Fruit fly (Drosophila melanogaster) whole organism, embryonic: ENCODE results near the gene CG11980.

Experiments used
- B-H2 ChIP-seq: fragments of 200-800 bp; sonication (Bioruptor generic); optimal IDR thresholded peaks from 2 replicates; lab custom pipeline; 2018; ENCODE audit warnings: missing biosample characterization, mild to moderate bottlenecking, missing genetic modification characterization
- BtbVII ChIP-seq: fragments of 200-800 bp; sonication (Bioruptor generic); optimal IDR thresholded peaks from 3 replicates; lab custom pipeline; 2017; ENCODE audit warnings: missing biosample characterization, mild to moderate bottlenecking, missing genetic modification characterization
- CG10147 ChIP-seq: fragments of 200-800 bp; sonication (Bioruptor generic); optimal IDR thresholded peaks from 2 replicates; lab custom pipeline; 2019; ENCODE audit warnings: missing biosample characterization, mild to moderate bottlenecking, missing genetic modification characterization, moderate library complexity
- CG10565 ChIP-seq: fragments of 200-800 bp; sonication (Bioruptor generic); optimal IDR thresholded peaks from 3 replicates; lab custom pipeline; 2016; ENCODE audit warnings: missing biosample characterization, mild to moderate bottlenecking, missing genetic modification characterization
- CG10654 ChIP-seq: fragments of 200-800 bp; sonication (Bioruptor generic); optimal IDR thresholded peaks from 2 replicates; lab custom pipeline; 2016; ENCODE audit warnings: missing biosample characterization, missing genetic modification characterization
- CG11085 ChIP-seq: fragments of 200-800 bp; sonication (Bioruptor generic); IDR thresholded peaks from 2 replicates; pipeline ENCODE4 v1.3.6; 2022; ENCODE audit warnings: missing biosample characterization, missing genetic modification characterization
- CG12071 ChIP-seq: fragments of 200-800 bp; sonication (Bioruptor generic); optimal IDR thresholded peaks from 3 replicates; lab custom pipeline; 2018; ENCODE audit warnings: missing biosample characterization, mild to moderate bottlenecking, missing genetic modification characterization
- CG15011 ChIP-seq: fragments of 200-800 bp; sonication (Bioruptor generic); optimal IDR thresholded peaks from 3 replicates; lab custom pipeline; 2018; ENCODE audit warnings: missing biosample characterization, mild to moderate bottlenecking, missing genetic modification characterization
- CG1529 ChIP-seq: fragments of 200-800 bp; sonication (Bioruptor generic); optimal IDR thresholded peaks from 3 replicates; lab custom pipeline; 2018; ENCODE audit warnings: missing biosample characterization, missing genetic modification characterization
- CG18764 ChIP-seq: fragments of 200-800 bp; sonication (Bioruptor generic); optimal IDR thresholded peaks from 3 replicates; lab custom pipeline; 2016; ENCODE audit warnings: missing biosample characterization, missing genetic modification characterization
- CG2129 ChIP-seq: fragments of 200-800 bp; sonication (Bioruptor generic); IDR thresholded peaks from 2 replicates; pipeline ENCODE4 v1.3.6; 2022; ENCODE audit warnings: missing biosample characterization, missing genetic modification characterization; ENCODE audit not compliant: partially characterized antibody
- CG2712 ChIP-seq: fragments of 200-800 bp; optimal IDR thresholded peaks from 3 replicates; lab custom pipeline; 2019; ENCODE audit warnings: missing biosample characterization, mild to moderate bottlenecking, missing genetic modification characterization, moderate library complexity
- CG2875 ChIP-seq: fragments of 200-800 bp; sonication (Bioruptor generic); optimal IDR thresholded peaks from 2 replicates; lab custom pipeline; 2017; ENCODE audit warnings: missing biosample characterization, mild to moderate bottlenecking, missing genetic modification characterization, missing genetic modification reagents
- CG3065 ChIP-seq: fragments of 200-800 bp; sonication (Bioruptor generic); optimal IDR thresholded peaks from 2 replicates; lab custom pipeline; 2016; ENCODE audit warnings: missing biosample characterization, missing genetic modification characterization
- CG3281 ChIP-seq: fragments of 200-800 bp; sonication (Bioruptor generic); optimal IDR thresholded peaks from 3 replicates; lab custom pipeline; 2017; ENCODE audit warnings: missing biosample characterization, mild to moderate bottlenecking, missing genetic modification characterization
- CG3407 ChIP-seq: fragments of 200-800 bp; sonication (Bioruptor generic); optimal IDR thresholded peaks from 2 replicates; lab custom pipeline; 2018; ENCODE audit warnings: missing biosample characterization, mild to moderate bottlenecking, missing genetic modification characterization
- CG4617 ChIP-seq: fragments of 200-800 bp; sonication (Bioruptor generic); optimal IDR thresholded peaks from 3 replicates; lab custom pipeline; 2016; ENCODE audit warnings: missing biosample characterization, missing genetic modification characterization, borderline replicate concordance
- CG8281 ChIP-seq: fragments of 200-800 bp; sonication (Bioruptor generic); optimal IDR thresholded peaks from 2 replicates; lab custom pipeline; 2018; ENCODE audit warnings: missing biosample characterization, mild to moderate bottlenecking, missing genetic modification characterization, moderate library complexity
- CG8944 ChIP-seq: fragments of 200-800 bp; sonication (Bioruptor generic); optimal IDR thresholded peaks from 3 replicates; lab custom pipeline; 2016; ENCODE audit warnings: missing biosample characterization, missing genetic modification characterization
- Dbx ChIP-seq: fragments of 200-800 bp; sonication (Bioruptor generic); IDR thresholded peaks from 3 replicates; pipeline ENCODE4 v1.3.6; 2022; ENCODE audit warnings: missing biosample characterization, missing genetic modification characterization
- Dek ChIP-seq: fragments of 200-800 bp; sonication (Bioruptor generic); optimal IDR thresholded peaks from 3 replicates; lab custom pipeline; 2019; ENCODE audit warnings: missing biosample characterization, mild to moderate bottlenecking, missing genetic modification characterization, moderate library complexity
- Dip3 ChIP-seq: fragments of 200-800 bp; sonication (Bioruptor generic); optimal IDR thresholded peaks from 3 replicates; lab custom pipeline; 2016; ENCODE audit warnings: missing biosample characterization, missing genetic modification characterization
- E2f2 ChIP-seq: fragments of 200-800 bp; sonication (Bioruptor generic); IDR thresholded peaks from 2 replicates; pipeline ENCODE4 v1.3.6; 2022; ENCODE audit warnings: missing biosample characterization, missing genetic modification characterization
- Med ChIP-seq: fragments of 200-800 bp; sonication (Bioruptor generic); peaks from one replicate; lab custom pipeline; 2016; ENCODE audit warnings: missing biosample characterization, missing genetic modification characterization, mild to moderate bottlenecking, inconsistent platforms, moderate library complexity
- Meics ChIP-seq: fragments of 200-800 bp; sonication (Bioruptor generic); optimal IDR thresholded peaks from 2 replicates; lab custom pipeline; 2017; ENCODE audit warnings: missing biosample characterization, mild to moderate bottlenecking, missing genetic modification characterization
- Mes4 ChIP-seq: fragments of 200-800 bp; sonication (Bioruptor generic); optimal IDR thresholded peaks from 2 replicates; lab custom pipeline; 2016; ENCODE audit warnings: missing biosample characterization, missing genetic modification characterization
- NK7.1 ChIP-seq: fragments of 200-800 bp; sonication (Bioruptor generic); optimal IDR thresholded peaks from 3 replicates; lab custom pipeline; 2016; ENCODE audit warnings: missing biosample characterization, missing genetic modification characterization
- Nf-YB ChIP-seq: fragments of 200-800 bp; sonication (Bioruptor generic); optimal IDR thresholded peaks from 3 replicates; lab custom pipeline; 2019; ENCODE audit warnings: missing biosample characterization, mild to moderate bottlenecking, missing genetic modification characterization, moderate library complexity
- Nf-YC ChIP-seq: fragments of 200-800 bp; optimal IDR thresholded peaks from 3 replicates; lab custom pipeline; 2019; ENCODE audit warnings: missing biosample characterization, mild to moderate bottlenecking, missing genetic modification characterization, moderate library complexity
- Oli ChIP-seq: fragments of 200-800 bp; sonication (Bioruptor generic); optimal IDR thresholded peaks from 2 replicates; lab custom pipeline; 2018; ENCODE audit warnings: missing biosample characterization, mild to moderate bottlenecking, missing genetic modification characterization, moderate library complexity
- Spps ChIP-seq: fragments of 200-800 bp; sonication (Bioruptor generic); optimal IDR thresholded peaks from 2 replicates; lab custom pipeline; 2018; ENCODE audit warnings: missing biosample characterization, mild to moderate bottlenecking, missing genetic modification characterization
- Vsx1 ChIP-seq: fragments of 200-800 bp; sonication (Bioruptor generic); optimal IDR thresholded peaks from 2 replicates; lab custom pipeline; 2017; ENCODE audit warnings: missing biosample characterization, mild to moderate bottlenecking, missing genetic modification characterization, missing genetic modification reagents
- al ChIP-seq: fragments of 200-800 bp; sonication (Bioruptor generic); IDR thresholded peaks from 2 replicates; pipeline ENCODE4 v1.3.6; 2022; ENCODE audit warnings: missing biosample characterization, missing genetic modification characterization
- ap ChIP-seq: fragments of 200-800 bp; sonication (Bioruptor generic); IDR thresholded peaks from 2 replicates; pipeline ENCODE4 v1.3.6; 2022; ENCODE audit warnings: missing biosample characterization, missing genetic modification characterization
- az2 ChIP-seq: fragments of 200-800 bp; sonication (Bioruptor generic); optimal IDR thresholded peaks from 3 replicates; lab custom pipeline; 2016; ENCODE audit warnings: missing biosample characterization, missing genetic modification characterization
- cwo ChIP-seq: fragments of 200-800 bp; sonication (Bioruptor generic); optimal IDR thresholded peaks from 3 replicates; lab custom pipeline; 2017; ENCODE audit warnings: missing biosample characterization, missing genetic modification characterization, mild to moderate bottlenecking, moderate library complexity, missing genetic modification reagents
- emc ChIP-seq: fragments of 200-800 bp; sonication (Bioruptor generic); optimal IDR thresholded peaks from 2 replicates; lab custom pipeline; 2016; ENCODE audit warnings: missing biosample characterization, missing genetic modification characterization
- gt ChIP-seq: fragments of 200-800 bp; sonication (Bioruptor generic); IDR thresholded peaks from 2 replicates; pipeline ENCODE4 v1.3.6; 2022; ENCODE audit warnings: missing biosample characterization, missing genetic modification characterization
- hbn ChIP-seq: fragments of 200-800 bp; sonication (Bioruptor generic); IDR thresholded peaks from 2 replicates; pipeline ENCODE4 v1.3.6; 2022; ENCODE audit warnings: missing biosample characterization, missing genetic modification characterization; ENCODE audit not compliant: partially characterized antibody
- lola ChIP-seq, 3 experiments: fragments of >200 bp in 2 of 3; fragments of 200-800 bp in 1 of 3; sonication (Bioruptor generic) in 1 of 3; optimal IDR thresholded peaks; 2 replicates each; lab custom pipeline; 2017 to 2019; ENCODE audit warnings: missing biosample characterization in 3 of 3, missing genetic modification characterization in 3 of 3, mild to moderate bottlenecking in 1 of 3, moderate library complexity in 1 of 3
- lov ChIP-seq, 2 experiments: fragments of 200-800 bp in 1 of 2; fragments of >200 bp in 1 of 2; sonication (Bioruptor generic) in 1 of 2; IDR thresholded peaks in 1 of 2; optimal IDR thresholded peaks in 1 of 2; 2 replicates in 1 of 2; 3 replicates in 1 of 2; pipeline versions ENCODE4 v1.3.6 to Lab custom; 2017 to 2022; ENCODE audit warnings: missing biosample characterization in 1 of 2, missing genetic modification characterization in 1 of 2
- prd ChIP-seq, 3 experiments: fragments of >200 bp in 2 of 3; fragments of 200-800 bp in 1 of 3; sonication (Bioruptor generic) in 1 of 3; optimal IDR thresholded peaks in 2 of 3; IDR thresholded peaks in 1 of 3; 2 replicates in 2 of 3; 3 replicates in 1 of 3; pipeline versions ENCODE4 v1.3.6 to Lab custom; 2017 to 2022; ENCODE audit warnings: missing biosample characterization in 1 of 3, missing genetic modification characterization in 1 of 3
- pros ChIP-seq: fragments of 200-800 bp; sonication (Bioruptor generic); optimal IDR thresholded peaks from 3 replicates; lab custom pipeline; 2019; ENCODE audit warnings: missing biosample characterization, mild to moderate bottlenecking, missing genetic modification characterization, moderate library complexity
- sd ChIP-seq: fragments of 200-800 bp; sonication (Bioruptor generic); optimal IDR thresholded peaks from 3 replicates; lab custom pipeline; 2018; ENCODE audit warnings: missing biosample characterization, mild to moderate bottlenecking, missing genetic modification characterization, moderate library complexity
- tna ChIP-seq: fragments of 200-800 bp; sonication (Bioruptor generic); IDR thresholded peaks from 2 replicates; pipeline ENCODE4 v1.3.6; 2022; ENCODE audit warnings: missing biosample characterization, missing genetic modification characterization; ENCODE audit not compliant: partially characterized antibody
- vnd ChIP-seq: fragments of 200-800 bp; sonication (Bioruptor generic); IDR thresholded peaks from 3 replicates; pipeline ENCODE4 v1.3.6; 2022; ENCODE audit warnings: missing biosample characterization, missing genetic modification characterization; ENCODE audit not compliant: partially characterized antibody

CG11980 gene

dm6 chr3R:9033619-9034401 lies 30.0 kb downstream of the CG11980 start (continued):
- no peak for TF ChIP-seq emc (GFP tag; lab: Kevin White, UChicago)
- no peak for TF ChIP-seq CG11085 (GFP tag; lab: Robert Waterston, UW)
- peak; percentile 74 for TF ChIP-seq CG1529 (GFP tag; lab: Kevin White, UChicago)
- peak; percentile 20 for TF ChIP-seq Dip3
- TF ChIP-seq prd (optimal IDR thresholded peaks at IDR 0.05; lab: Kevin White, UChicago) = no peak
- TF ChIP-seq prd (GFP tag; IDR thresholded peaks at IDR 0.05; lab: Robert Waterston, UW) = no peak; the same call in 1 of the 3 replicates
- TF ChIP-seq vnd (GFP tag; lab: Robert Waterston, UW) = no peak
- peak; percentile 85 for TF ChIP-seq Oli (tag; lab: Kevin White, UChicago)
- peak; percentile 26 for TF ChIP-seq CG18764 (GFP tag; lab: Kevin White, UChicago)
- TF ChIP-seq CG8944 (GFP tag; lab: Kevin White, UChicago) = peak; percentile 18
- peak; percentile 91 for TF ChIP-seq CG3281 (GFP tag; lab: Kevin White, UChicago)
- TF ChIP-seq Meics (GFP tag; lab: Kevin White, UChicago) = peak; percentile 92
- no peak for TF ChIP-seq NK7.1 (GFP tag; lab: Kevin White, UChicago)
- TF ChIP-seq CG3407 (GFP tag; lab: Kevin White, UChicago) = peak; percentile 67
- TF ChIP-seq hbn (GFP tag; lab: Robert Waterston, UW) = no peak
- peak; percentile 76 for TF ChIP-seq sd (tag; lab: Kevin White, UChicago)
- peak; percentile 87 for TF ChIP-seq Dek (tag; lab: Kevin White, UChicago)
- peak; percentile 81 for TF ChIP-seq cwo (GFP tag; lab: Kevin White, UChicago)
- TF ChIP-seq CG2129 (GFP tag; lab: Robert Waterston, UW) = no peak
- peak; percentile 93 for TF ChIP-seq CG2712
- peak; percentile 87 for TF ChIP-seq Med (GFP tag; lab: Kevin White, UChicago)
- TF ChIP-seq tna (GFP tag; lab: Robert Waterston, UW) = no peak
- 0 out of 2 replicates have a peak, but pooled peaks have one; percentile 37 for TF ChIP-seq E2f2 (GFP tag; lab: Robert Waterston, UW)
- TF ChIP-seq CG10565 (GFP tag; lab: Kevin White, UChicago) = no peak
- no peak for TF ChIP-seq CG12071
- TF ChIP-seq CG3065 (GFP tag; lab: Kevin White, UChicago) = peak; percentile 56
- TF ChIP-seq Dbx (GFP tag; lab: Robert Waterston, UW) = peak; percentile 68
- TF ChIP-seq az2 (GFP tag; lab: Kevin White, UChicago) = peak; percentile 75
- peak; percentile 86 for TF ChIP-seq Nf-YC
- peak; percentile 88 for TF ChIP-seq pros (GFP tag; lab: Kevin White, UChicago)
- TF ChIP-seq BtbVII (GFP tag; lab: Kevin White, UChicago) = peak; percentile 87
- peak; percentile 69 for TF ChIP-seq CG2875 (GFP tag; lab: Kevin White, UChicago)
- TF ChIP-seq Mes4 (GFP tag; lab: Kevin White, UChicago) = peak; percentile 50
- TF ChIP-seq Nf-YB = peak; percentile 79
- TF ChIP-seq B-H2 = peak; percentile 71
- peak; percentile 74 for TF ChIP-seq Vsx1 (GFP tag; lab: Kevin White, UChicago)
- no peak for TF ChIP-seq lov (optimal IDR thresholded peaks at IDR 0.05; lab: Kevin White, UChicago)
- no peak for TF ChIP-seq lov (GFP tag; IDR thresholded peaks at IDR 0.05; lab: Robert Waterston, UW)
- TF ChIP-seq CG15011 (GFP tag; lab: Kevin White, UChicago) = peak; percentile 79
- TF ChIP-seq al (GFP tag; lab: Robert Waterston, UW) = peak; percentile 19; the same call in 1 of the 2 replicates
- TF ChIP-seq ap = no peak
- TF ChIP-seq gt (GFP tag; lab: Robert Waterston, UW) = no peak
- TF ChIP-seq CG4617 (GFP tag; lab: Kevin White, UChicago) = no peak
- TF ChIP-seq Spps = peak; percentile 48
- TF ChIP-seq CG8281 (tag; lab: Kevin White, UChicago) = peak; percentile 62
- TF ChIP-seq lola (GFP tag; optimal IDR thresholded peaks at IDR 0.05; lab: Kevin White, UChicago) = peak in 1 of 3 experiments; percentile 92
- peak; percentile 92 for TF ChIP-seq CG10147 (GFP tag; lab: Kevin White, UChicago)
- peak; percentile 29 for TF ChIP-seq CG10654
